Worm (Caenorhabditis elegans) whole organism, L1 larva: ENCODE data around the gene C53A5.17.

ENCODE experiments used
- nhr-11 ChIP-seq: fragments of 150-350 bp; optimal IDR thresholded peaks from 2 replicates; lab custom pipeline; 2014; ENCODE audit warnings: missing biosample characterization, missing genetic modification characterization
- pax-3 ChIP-seq: fragments of 200-800 bp; sonication (Bioruptor generic); optimal IDR thresholded peaks from 2 replicates; lab custom pipeline; 2018; ENCODE audit warnings: mild to moderate bottlenecking, missing genetic modification characterization, moderate library complexity, missing compliant biosample characterization
- ztf-4 ChIP-seq: fragments of 150-350 bp; optimal IDR thresholded peaks from 2 replicates; lab custom pipeline; 2014; ENCODE audit warnings: missing biosample characterization, missing genetic modification characterization

DNA sequence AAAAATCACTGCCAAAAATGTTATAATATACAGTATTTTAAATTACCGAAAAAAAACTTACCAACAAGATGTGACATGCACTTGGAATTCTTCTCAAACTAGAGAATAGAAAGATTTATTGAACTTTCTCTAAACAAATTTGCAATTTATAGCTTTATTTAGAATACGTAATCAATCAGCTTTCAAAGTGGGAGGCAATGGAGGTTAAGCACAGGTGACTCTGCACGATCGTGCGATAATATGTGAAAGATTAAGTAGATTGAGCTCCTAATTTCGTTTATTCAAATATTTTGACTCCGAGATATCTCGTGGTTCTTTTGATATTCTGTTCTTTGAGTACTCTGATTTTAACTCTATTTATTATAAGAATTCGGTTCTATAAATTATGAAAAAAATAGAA is 2.9 kb downstream of the C53A5.17 start, which contains the start of gene R02D5.6:
- TF ChIP-seq pax-3 (tag; lab: Kevin White, UChicago): no peak
- TF ChIP-seq nhr-11 (tag; lab: Kevin White, UChicago): no peak
- TF ChIP-seq ztf-4 (tag; lab: Kevin White, UChicago): no peak
